Fruit fly (Drosophila melanogaster) whole organism, pupa: ENCODE data around the gene CG7560.

Experiments
- CG10348 ChIP-seq: fragments of 200-800 bp; sonication (Bioruptor generic); IDR thresholded peaks from 2 replicates; pipeline ENCODE4 v1.3.6; 2022; ENCODE audit warnings: missing biosample characterization, missing genetic modification characterization
- CG12605 ChIP-seq: fragments of 200-800 bp; sonication (Bioruptor generic); IDR thresholded peaks from 2 replicates; pipeline ENCODE4 v1.3.6; 2022; ENCODE audit warnings: missing biosample characterization, missing genetic modification characterization
- CG13204 ChIP-seq: fragments of 200-800 bp; sonication (Bioruptor generic); optimal IDR thresholded peaks from 2 replicates; lab custom pipeline; 2018; ENCODE audit warnings: missing biosample characterization, mild to moderate bottlenecking, missing genetic modification characterization, moderate library complexity
- CG14655 ChIP-seq: fragments of 200-800 bp; sonication (Bioruptor generic); optimal IDR thresholded peaks from 3 replicates; lab custom pipeline; 2017; ENCODE audit warnings: mild to moderate bottlenecking, missing biosample characterization, missing genetic modification reagents, missing genetic modification characterization
- CG15710 ChIP-seq: fragments of 200-800 bp; sonication (Bioruptor generic); optimal IDR thresholded peaks from 2 replicates; lab custom pipeline; 2018; ENCODE audit warnings: missing biosample characterization, mild to moderate bottlenecking, missing genetic modification characterization, moderate library complexity
- CG17806 ChIP-seq: fragments of 200-800 bp; sonication (Bioruptor generic); optimal IDR thresholded peaks from 2 replicates; lab custom pipeline; 2018; ENCODE audit warnings: missing biosample characterization, mild to moderate bottlenecking, missing genetic modification characterization, moderate library complexity
- CG32121 ChIP-seq: fragments of 200-800 bp; sonication (Bioruptor generic); IDR thresholded peaks from 2 replicates; pipeline ENCODE4 v1.3.6; 2022; ENCODE audit warnings: missing biosample characterization, missing genetic modification characterization
- CG34367 ChIP-seq: fragments of 200-800 bp; sonication (Bioruptor generic); optimal IDR thresholded peaks from 2 replicates; lab custom pipeline; 2018; ENCODE audit warnings: missing biosample characterization, mild to moderate bottlenecking, missing genetic modification characterization
- CG4496 ChIP-seq: fragments of 200-800 bp; sonication (Bioruptor generic); IDR thresholded peaks from 3 replicates; pipeline ENCODE4 v1.3.6; 2022; ENCODE audit warnings: missing biosample characterization, missing genetic modification characterization
- CG8159 ChIP-seq: fragments of 200-800 bp; sonication (Bioruptor generic); optimal IDR thresholded peaks from 3 replicates; lab custom pipeline; 2018; ENCODE audit warnings: missing biosample characterization, mild to moderate bottlenecking, missing genetic modification characterization, moderate library complexity
- CG8301 ChIP-seq: fragments of 200-800 bp; sonication (Bioruptor generic); optimal IDR thresholded peaks from 2 replicates; lab custom pipeline; 2018; ENCODE audit warnings: missing biosample characterization, mild to moderate bottlenecking, missing genetic modification characterization
- CG9948 ChIP-seq: fragments of 200-800 bp; sonication (Bioruptor generic); optimal IDR thresholded peaks from 2 replicates; lab custom pipeline; 2018; ENCODE audit warnings: missing biosample characterization, mild to moderate bottlenecking, missing genetic modification characterization, moderate library complexity
- D1 ChIP-seq: fragments of 200-800 bp; sonication (Bioruptor generic); optimal IDR thresholded peaks from 2 replicates; lab custom pipeline; 2018; ENCODE audit warnings: missing biosample characterization, mild to moderate bottlenecking, missing genetic modification characterization, moderate library complexity
- EcR ChIP-seq: fragments of 200-800 bp; sonication (Bioruptor generic); optimal IDR thresholded peaks from 3 replicates; lab custom pipeline; 2019; ENCODE audit warnings: missing biosample characterization, missing genetic modification characterization, mild to moderate bottlenecking, moderate library complexity, missing genetic modification reagents
- Ets98B ChIP-seq: fragments of 200-800 bp; sonication (Bioruptor generic); IDR thresholded peaks from 2 replicates; pipeline ENCODE4 v1.3.6; 2022; ENCODE audit warnings: missing biosample characterization, missing genetic modification characterization
- Pif1A ChIP-seq: fragments of 200-800 bp; sonication (Bioruptor generic); optimal IDR thresholded peaks from 3 replicates; lab custom pipeline; 2016; ENCODE audit warnings: missing biosample characterization, missing genetic modification characterization
- Pif1B ChIP-seq: fragments of 200-800 bp; sonication (Bioruptor generic); optimal IDR thresholded peaks from 3 replicates; lab custom pipeline; 2016; ENCODE audit warnings: missing biosample characterization, missing genetic modification characterization
- Snoo ChIP-seq: fragments of 200-800 bp; sonication (Bioruptor generic); optimal IDR thresholded peaks from 3 replicates; lab custom pipeline; 2017; ENCODE audit warnings: missing biosample characterization, mild to moderate bottlenecking, missing genetic modification characterization, inconsistent platforms
- fd96Ca ChIP-seq: fragments of 200-800 bp; sonication (Bioruptor generic); IDR thresholded peaks from 3 replicates; pipeline ENCODE4 v1.3.6; 2022; ENCODE audit warnings: missing biosample characterization, missing genetic modification characterization
- gl ChIP-seq: fragments of 200-800 bp; sonication (Bioruptor generic); optimal IDR thresholded peaks from 2 replicates; lab custom pipeline; 2018; ENCODE audit warnings: missing biosample characterization, mild to moderate bottlenecking, missing genetic modification characterization
- rn ChIP-seq: fragments of 200-800 bp; sonication (Bioruptor generic); IDR thresholded peaks from 2 replicates; pipeline ENCODE4 v1.3.6; 2022; ENCODE audit warnings: missing biosample characterization, missing genetic modification characterization

CG7560 gene

dm6 chr3L:11381126-11381940 is 43.6 kb upstream of the CG7560 start:
- TF ChIP-seq CG12605 (GFP tag; lab: Robert Waterston, UW) = no peak
- TF ChIP-seq CG13204 (GFP tag; lab: Kevin White, UChicago) = peak; percentile 51
- peak; percentile 35 for TF ChIP-seq CG15710 (tag; lab: Kevin White, UChicago)
- peak; percentile 31 for TF ChIP-seq CG8159 (tag; lab: Kevin White, UChicago)
- TF ChIP-seq EcR = peak; percentile 25
- 0 out of 3 replicates have a peak, but pooled peaks have one; percentile 15 for TF ChIP-seq CG4496 (GFP tag; lab: Robert Waterston, UW)
- 0 out of 3 replicates have a peak, but pooled peaks have one; percentile 23 for TF ChIP-seq fd96Ca (GFP tag; lab: Robert Waterston, UW)
- no peak for TF ChIP-seq CG32121 (GFP tag; lab: Robert Waterston, UW)

dm6 chr3L:11381941-11382747 is 42.8 kb upstream of the CG7560 start:
- TF ChIP-seq gl = no peak
- TF ChIP-seq CG34367 (tag; lab: Kevin White, UChicago) = no peak
- peak; percentile 1 for TF ChIP-seq CG15710 (tag; lab: Kevin White, UChicago)
- TF ChIP-seq CG17806 (tag; lab: Kevin White, UChicago) = peak; percentile 55
- peak; percentile 45 for TF ChIP-seq CG9948 (tag; lab: Kevin White, UChicago)
- peak; percentile 16 for TF ChIP-seq Snoo
- TF ChIP-seq CG12605 (GFP tag; lab: Robert Waterston, UW) = no peak
- TF ChIP-seq CG10348 (GFP tag; lab: Robert Waterston, UW) = no peak
- no peak for TF ChIP-seq CG8301 (tag; lab: Kevin White, UChicago)
- no peak for TF ChIP-seq CG32121 (GFP tag; lab: Robert Waterston, UW)
- peak; percentile 26 for TF ChIP-seq CG8159 (tag; lab: Kevin White, UChicago)
- peak; percentile 69 for TF ChIP-seq EcR
- TF ChIP-seq rn (GFP tag; lab: Robert Waterston, UW) = 0 out of 2 replicates have a peak, but pooled peaks have one; percentile 13
- TF ChIP-seq Pif1A (GFP tag; lab: Kevin White, UChicago) = no peak
- peak; percentile 23 for TF ChIP-seq D1 (tag; lab: Kevin White, UChicago)
- TF ChIP-seq CG13204 (GFP tag; lab: Kevin White, UChicago) = peak; percentile 54

- TF ChIP-seq Ets98B (GFP tag; lab: Robert Waterston, UW) (no peak), gl (no peak), CG34367 (tag; lab: Kevin White, UChicago) (peak; percentile 63), CG8301 (tag; lab: Kevin White, UChicago) (no peak), fd96Ca (GFP tag; lab: Robert Waterston, UW) (no peak), CG17806 (tag; lab: Kevin White, UChicago) (peak; percentile 21), rn (GFP tag; lab: Robert Waterston, UW) (no peak), CG8159 (tag; lab: Kevin White, UChicago) (peak; percentile 83), CG9948 (tag; lab: Kevin White, UChicago) (no peak), CG13204 (GFP tag; lab: Kevin White, UChicago) (no peak), Snoo (no peak), D1 (tag; lab: Kevin White, UChicago) (no peak), CG10348 (GFP tag; lab: Robert Waterston, UW) (no peak), CG4496 (GFP tag; lab: Robert Waterston, UW) (no peak), Pif1B (peak; percentile 15), CG15710 (tag; lab: Kevin White, UChicago) (peak; percentile 72), EcR (no peak), CG12605 (GFP tag; lab: Robert Waterston, UW) (no peak), Pif1A (GFP tag; lab: Kevin White, UChicago) (peak; percentile 2), CG14655 (GFP tag; lab: Kevin White, UChicago) (no peak), CG32121 (GFP tag; lab: Robert Waterston, UW) (no peak)
These were observed 42.1 kb upstream of the CG7560 start for dm6 chr3L:11382748-11383424.

DNA sequence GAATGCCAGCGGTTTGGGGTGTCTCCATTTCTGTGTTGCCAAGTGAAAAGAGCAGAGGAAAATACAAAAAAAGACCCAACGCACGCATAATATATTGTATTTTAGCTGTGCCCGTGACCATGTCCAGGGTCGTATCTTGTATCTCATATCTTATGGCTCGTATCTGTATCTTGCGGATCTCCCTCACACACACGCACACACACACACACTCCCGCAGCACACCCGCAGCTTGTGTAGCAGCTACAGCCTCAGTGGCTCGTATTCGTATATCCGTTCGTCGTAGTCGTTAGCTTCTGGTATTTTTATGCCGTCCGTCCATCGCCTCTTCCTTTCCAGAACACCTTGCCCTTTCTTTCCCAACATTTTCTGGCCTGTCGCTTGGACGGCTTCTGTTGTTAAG is 40.7 kb upstream of the CG7560 start:
- peak; percentile 73 for TF ChIP-seq EcR
- 0 out of 3 replicates have a peak, but pooled peaks have one; percentile 37 for TF ChIP-seq CG4496 (GFP tag; lab: Robert Waterston, UW)
- peak; percentile 7 for TF ChIP-seq CG13204 (GFP tag; lab: Kevin White, UChicago)
- TF ChIP-seq Snoo = no peak
- TF ChIP-seq CG9948 (tag; lab: Kevin White, UChicago) = no peak

DNA sequence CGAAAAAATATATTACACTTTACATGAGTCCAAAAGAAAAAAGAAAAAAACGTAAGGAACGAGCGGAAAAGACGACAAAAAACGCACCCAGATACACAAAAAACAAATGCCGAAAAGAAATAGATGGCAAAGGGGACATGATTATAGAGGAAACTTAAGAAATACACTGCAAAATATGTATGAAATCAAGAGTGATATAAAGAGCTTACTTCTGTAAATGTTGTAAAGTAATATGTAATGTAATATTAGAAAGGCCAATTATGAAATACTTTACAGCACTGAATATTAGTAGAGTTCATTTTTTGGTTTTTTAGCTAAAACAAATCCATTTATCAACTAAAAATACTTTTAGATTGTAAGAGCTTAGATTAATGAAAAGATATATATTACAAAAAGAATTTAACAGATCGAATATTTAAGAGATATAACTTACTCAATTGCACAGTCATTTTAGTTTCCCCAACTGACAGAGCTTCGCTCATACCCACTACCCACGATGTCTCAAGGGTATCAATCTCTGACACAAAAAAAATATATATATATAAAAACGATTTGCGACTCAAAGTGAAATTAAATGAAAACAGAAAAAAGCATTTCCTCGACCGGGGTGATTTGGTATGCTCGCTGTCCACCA is 40.0 kb upstream of the CG7560 start:
- TF ChIP-seq rn (GFP tag; lab: Robert Waterston, UW) (no peak), gl (no peak), CG14655 (GFP tag; lab: Kevin White, UChicago) (no peak), EcR (no peak), CG13204 (GFP tag; lab: Kevin White, UChicago) (no peak), CG12605 (GFP tag; lab: Robert Waterston, UW) (no peak), Ets98B (GFP tag; lab: Robert Waterston, UW) (no peak), CG17806 (tag; lab: Kevin White, UChicago) (no peak), CG34367 (tag; lab: Kevin White, UChicago) (no peak), CG8301 (tag; lab: Kevin White, UChicago) (no peak), D1 (tag; lab: Kevin White, UChicago) (no peak), fd96Ca (GFP tag; lab: Robert Waterston, UW) (no peak), CG8159 (tag; lab: Kevin White, UChicago) (no peak), Pif1A (GFP tag; lab: Kevin White, UChicago) (no peak), CG4496 (GFP tag; lab: Robert Waterston, UW) (no peak), CG32121 (GFP tag; lab: Robert Waterston, UW) (no peak), Pif1B (no peak)
